Worm (Caenorhabditis elegans) whole organism, L1 larva: ENCODE measurements around the gene F18A12.2.

Source experiments
- C16A3.4 ChIP-seq: fragments of 150-350 bp; optimal IDR thresholded peaks from 2 replicates; lab custom pipeline; 2014; ENCODE audit warnings: missing biosample characterization, missing genetic modification characterization
- C34B4.2 ChIP-seq: sonication (generic microtip); optimal IDR thresholded peaks from 2 replicates; lab custom pipeline; 2017; ENCODE audit warnings: mild to moderate bottlenecking, missing genetic modification characterization, missing compliant biosample characterization
- F16B12.6 ChIP-seq: fragments of 150-350 bp; optimal IDR thresholded peaks from 2 replicates; lab custom pipeline; 2014; ENCODE audit warnings: missing biosample characterization, missing genetic modification characterization
- Y116A8C.19 ChIP-seq: sonication (generic microtip); optimal IDR thresholded peaks from 2 replicates; lab custom pipeline; 2016; ENCODE audit warnings: missing compliant biosample characterization, missing genetic modification characterization, borderline replicate concordance
- alr-1 ChIP-seq: fragments of 200-800 bp; sonication (Bioruptor generic); optimal IDR thresholded peaks from 2 replicates; lab custom pipeline; 2018; ENCODE audit warnings: borderline replicate concordance, mild to moderate bottlenecking, missing genetic modification characterization, missing compliant biosample characterization
- ama-1 ChIP-seq: fragments of 150-350 bp; optimal IDR thresholded peaks from 2 replicates; lab custom pipeline; 2014
- ces-1 ChIP-seq: fragments of 150-350 bp; optimal IDR thresholded peaks from 2 replicates; lab custom pipeline; 2014; ENCODE audit warnings: missing biosample characterization, missing genetic modification reagents, missing genetic modification characterization
- efl-1 ChIP-seq, 4 experiments: fragments of 150-350 bp; optimal IDR thresholded peaks in 3 of 4; peaks in 1 of 4; 1 replicate in 1 of 4; 2 replicates in 3 of 4; lab custom pipeline; 2014; ENCODE audit warnings: missing biosample characterization in 2 of 4, missing genetic modification characterization in 2 of 4, missing genetic modification reagents in 2 of 4
- efl-3 ChIP-seq: fragments of 200-800 bp; sonication (Bioruptor generic); optimal IDR thresholded peaks from 2 replicates; lab custom pipeline; 2018; ENCODE audit warnings: mild to moderate bottlenecking, missing genetic modification characterization, missing compliant biosample characterization
- fkh-10 ChIP-seq: sonication (generic microtip); optimal IDR thresholded peaks from 2 replicates; lab custom pipeline; 2017; ENCODE audit warnings: missing biosample characterization, missing genetic modification reagents, missing genetic modification characterization
- hlh-17 ChIP-seq: fragments of 200-800 bp; sonication (Bioruptor generic); optimal IDR thresholded peaks from 2 replicates; lab custom pipeline; 2018; ENCODE audit warnings: missing genetic modification characterization, mild to moderate bottlenecking, missing compliant biosample characterization, moderate library complexity, borderline replicate concordance
- hlh-4 ChIP-seq: sonication (generic microtip); optimal IDR thresholded peaks from 2 replicates; lab custom pipeline; 2016; ENCODE audit warnings: mild to moderate bottlenecking, missing genetic modification characterization, missing compliant biosample characterization
- irx-1 ChIP-seq: sonication (generic microtip); optimal IDR thresholded peaks from 2 replicates; lab custom pipeline; 2016; ENCODE audit warnings: missing genetic modification characterization, missing compliant biosample characterization
- lin-13 ChIP-seq: fragments of 150-350 bp; optimal IDR thresholded peaks from 2 replicates; lab custom pipeline; 2014; ENCODE audit warnings: missing biosample characterization, missing genetic modification reagents, missing genetic modification characterization
- lin-14 ChIP-seq: fragments of 200-800 bp; sonication (Bioruptor generic); optimal IDR thresholded peaks from 2 replicates; lab custom pipeline; 2018; ENCODE audit warnings: mild to moderate bottlenecking, missing genetic modification characterization, moderate library complexity, missing compliant biosample characterization
- lin-15B ChIP-seq: fragments of 150-350 bp; sonication (generic microtip); optimal IDR thresholded peaks from 3 replicates; lab custom pipeline; 2014; ENCODE audit warnings: missing biosample characterization, missing genetic modification characterization
- lin-35 ChIP-seq, 2 experiments: fragments of 150-350 bp; optimal IDR thresholded peaks; 2 replicates each; lab custom pipeline; 2014; ENCODE audit warnings: missing biosample characterization in 2 of 2, missing genetic modification characterization in 2 of 2, missing genetic modification reagents in 2 of 2
- lsy-2 ChIP-seq, 2 experiments: fragments of 150-350 bp; optimal IDR thresholded peaks; 2 replicates each; lab custom pipeline; 2014; ENCODE audit warnings: missing biosample characterization in 2 of 2, missing genetic modification characterization in 2 of 2
- mdl-1 ChIP-seq, 2 experiments: fragments of 150-350 bp; optimal IDR thresholded peaks; 2 replicates each; lab custom pipeline; 2014 to 2017; ENCODE audit warnings: missing biosample characterization in 2 of 2, missing genetic modification characterization in 2 of 2, inconsistent platforms in 1 of 2
- nhr-11 ChIP-seq: fragments of 150-350 bp; optimal IDR thresholded peaks from 2 replicates; lab custom pipeline; 2014; ENCODE audit warnings: missing biosample characterization, missing genetic modification characterization
- nhr-19 ChIP-seq: fragments of 200-800 bp; sonication (Bioruptor generic); conservative IDR thresholded peaks from 2 replicates; pipeline ENCODE4 v1.3.6; 2022; ENCODE audit warnings: missing genetic modification characterization, missing compliant biosample characterization
- nhr-20 ChIP-seq: sonication (generic microtip); optimal IDR thresholded peaks from 2 replicates; lab custom pipeline; 2016; ENCODE audit warnings: mild to moderate bottlenecking, missing genetic modification characterization, missing compliant biosample characterization
- nhr-237 ChIP-seq: fragments of 150-350 bp; optimal IDR thresholded peaks from 2 replicates; lab custom pipeline; 2014; ENCODE audit warnings: missing biosample characterization, missing genetic modification characterization
- nhr-28 ChIP-seq: fragments of 150-350 bp; optimal IDR thresholded peaks from 2 replicates; lab custom pipeline; 2014; ENCODE audit warnings: missing biosample characterization, missing genetic modification characterization
- nhr-71 ChIP-seq: sonication (generic microtip); optimal IDR thresholded peaks from 2 replicates; lab custom pipeline; 2016; ENCODE audit warnings: mild to moderate bottlenecking, missing genetic modification characterization, moderate library complexity, missing compliant biosample characterization
- nhr-77 ChIP-seq: fragments of 150-350 bp; optimal IDR thresholded peaks from 2 replicates; lab custom pipeline; 2014; ENCODE audit warnings: missing biosample characterization, missing genetic modification characterization
- nhr-85 ChIP-seq: sonication (generic microtip); peaks from one replicate; lab custom pipeline; 2016; ENCODE audit warnings: missing genetic modification characterization, inconsistent platforms, missing compliant biosample characterization
- pag-3 ChIP-seq: sonication (generic microtip); optimal IDR thresholded peaks from 2 replicates; lab custom pipeline; 2017; ENCODE audit warnings: missing genetic modification characterization, mild to moderate bottlenecking, missing compliant biosample characterization, antibody characterized with exemption, borderline replicate concordance; ENCODE audit not compliant: insufficient read depth
- tbx-2 ChIP-seq: sonication (generic microtip); optimal IDR thresholded peaks from 2 replicates; lab custom pipeline; 2016; ENCODE audit warnings: missing genetic modification characterization, missing compliant biosample characterization
- tlp-1 ChIP-seq: fragments of 150-350 bp; optimal IDR thresholded peaks from 2 replicates; lab custom pipeline; 2014; ENCODE audit warnings: missing biosample characterization, missing genetic modification characterization
- unc-62 ChIP-seq: fragments of 150-350 bp; optimal IDR thresholded peaks from 2 replicates; lab custom pipeline; 2014; ENCODE audit warnings: missing biosample characterization, missing genetic modification reagents, missing genetic modification characterization
- unc-86 ChIP-seq: sonication (generic microtip); optimal IDR thresholded peaks from 2 replicates; lab custom pipeline; 2016; ENCODE audit warnings: missing genetic modification characterization, missing compliant biosample characterization
- unc-98 ChIP-seq: fragments of 200-800 bp; sonication (Bioruptor generic); IDR thresholded peaks from 2 replicates; pipeline ENCODE4 v1.3.6; 2022; ENCODE audit warnings: missing genetic modification characterization, missing compliant biosample characterization
- vab-15 ChIP-seq: sonication (generic microtip); optimal IDR thresholded peaks from 2 replicates; lab custom pipeline; 2017; ENCODE audit warnings: missing genotype, mild to moderate bottlenecking, missing genetic modification characterization, missing compliant biosample characterization
- xbp-1 ChIP-seq: sonication (generic microtip); optimal IDR thresholded peaks from 2 replicates; lab custom pipeline; 2016; ENCODE audit warnings: missing genetic modification characterization, missing compliant biosample characterization
- zip-4 ChIP-seq: fragments of 200-800 bp; sonication (Bioruptor generic); optimal IDR thresholded peaks from 2 replicates; lab custom pipeline; 2018; ENCODE audit warnings: mild to moderate bottlenecking, missing genetic modification characterization, moderate library complexity, missing compliant biosample characterization
- ztf-4 ChIP-seq: fragments of 150-350 bp; optimal IDR thresholded peaks from 2 replicates; lab custom pipeline; 2014; ENCODE audit warnings: missing biosample characterization, missing genetic modification characterization

The F18A12.2 gene

DNA sequence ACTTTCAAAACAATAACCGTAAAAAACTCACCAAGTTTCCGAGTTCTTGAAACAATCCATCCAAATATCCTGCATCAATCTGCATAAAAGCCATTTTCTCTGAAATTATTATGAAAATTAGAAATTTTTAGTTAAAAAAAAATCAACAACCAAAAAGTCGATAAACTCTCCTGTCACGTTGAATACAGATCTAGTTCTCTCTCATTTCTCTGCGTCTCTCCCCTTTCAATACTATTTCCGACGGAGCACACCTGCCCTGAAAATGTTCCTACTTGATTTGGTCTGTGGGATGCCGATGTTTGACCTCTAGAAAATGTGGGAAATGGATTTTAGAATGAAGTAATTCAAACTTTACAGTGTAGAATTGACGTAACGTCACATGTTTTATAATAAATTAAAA lies 27.2 kb upstream of the F18A12.2 start, which contains the start of gene T06D4.6:
T06D4.6 (minus strand) TSS at position 101 of the 400 bp plus-strand sequence.
- TF ChIP-seq lin-13 (GFP tag; lab: Kevin White, UChicago) (no peak), ces-1 (GFP tag; lab: Kevin White, UChicago) (no peak), efl-3 (GFP tag; lab: Kevin White, UChicago) (no peak), fkh-10 (GFP tag; lab: Kevin White, UChicago) (no peak), ama-1 (lab: Kevin White, UChicago) (no peak), ztf-4 (tag; lab: Kevin White, UChicago) (no peak), nhr-71 (no peak), C16A3.4 (tag; lab: Kevin White, UChicago) (no peak)

DNA sequence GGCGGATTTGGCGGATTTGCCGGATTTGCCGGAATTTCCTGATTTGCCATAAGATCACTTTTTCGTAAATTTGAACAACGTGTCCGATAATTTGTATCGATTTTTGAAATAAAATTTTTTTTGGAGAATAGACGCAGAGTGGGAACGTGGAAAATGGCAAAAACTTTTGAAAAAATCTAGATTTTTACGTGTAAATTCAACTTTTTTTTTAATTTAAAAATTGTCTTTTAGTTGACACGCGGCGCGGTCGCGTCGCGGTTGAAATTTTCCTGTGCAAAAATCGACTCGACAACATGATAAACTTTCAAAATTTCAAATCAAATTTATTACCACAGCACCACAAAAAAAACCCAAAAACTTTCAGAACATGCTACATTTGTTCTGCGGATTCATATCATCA lies 19.2 kb upstream of the F18A12.2 start, which contains the start of gene nep-20:
nep-20 (minus strand) TSS at position 101 of the 400 bp plus-strand sequence.
- TF ChIP-seq nhr-85 (tag; lab: Kevin White, UChicago) (no peak), unc-98 (GFP tag; lab: Robert Waterston, UW) (no peak), lsy-2 (tag; optimal IDR thresholded peaks at IDR 0.05; lab: Kevin White, UChicago) (no peak), nhr-237 (tag; lab: Kevin White, UChicago) (no peak), nhr-77 (tag; lab: Kevin White, UChicago) (no peak), vab-15 (no peak), zip-4 (no peak), nhr-19 (GFP tag; lab: Robert Waterston, UW) (no peak), efl-3 (GFP tag; lab: Kevin White, UChicago) (no peak), irx-1 (tag; lab: Kevin White, UChicago) (no peak), nhr-20 (tag; lab: Kevin White, UChicago) (no peak), tbx-2 (tag; lab: Kevin White, UChicago) (no peak)

DNA sequence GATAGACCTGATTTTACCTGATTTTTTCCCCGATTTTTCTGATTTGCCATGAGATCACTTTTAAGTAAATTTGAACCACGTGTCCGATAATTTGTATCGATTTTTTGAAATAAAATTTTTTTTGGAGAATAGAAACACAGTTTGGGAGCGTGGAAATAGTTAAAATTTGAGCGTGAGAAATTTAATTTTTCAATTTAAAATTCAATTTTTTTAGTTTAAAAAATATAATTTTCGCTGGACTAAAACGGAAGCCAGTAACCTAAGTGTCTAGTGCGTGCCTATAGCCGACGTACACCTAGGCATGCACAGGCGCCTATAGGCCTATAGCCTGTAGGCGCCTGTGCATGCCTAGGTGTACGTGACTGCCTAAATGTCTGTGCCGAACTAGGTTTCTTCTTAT lies 15.4 kb upstream of the F18A12.2 start, which contains the start of gene nep-9:
nep-9 (minus strand) TSS at position 101 of the 400 bp plus-strand sequence.
- TF ChIP-seq nhr-85 (tag; lab: Kevin White, UChicago) (no peak), C34B4.2 (tag; lab: Kevin White, UChicago) (no peak), irx-1 (tag; lab: Kevin White, UChicago) (no peak), nhr-237 (tag; lab: Kevin White, UChicago) (no peak), pag-3 (tag; lab: Kevin White, UChicago) (no peak), lin-35 (GFP tag; optimal IDR thresholded peaks at IDR 0.05; lab: Kevin White, UChicago) (no peak), hlh-17 (GFP tag; lab: Kevin White, UChicago) (no peak), lin-15B (no peak), hlh-4 (tag; lab: Kevin White, UChicago) (no peak), xbp-1 (tag; lab: Kevin White, UChicago) (no peak), Y116A8C.19 (tag; lab: Kevin White, UChicago) (no peak), tlp-1 (no peak), nhr-28 (tag; lab: Kevin White, UChicago) (no peak), alr-1 (tag; lab: Kevin White, UChicago) (no peak), lin-14 (GFP tag; lab: Kevin White, UChicago) (no peak), mdl-1 (tag; optimal IDR thresholded peaks at IDR 0.05; lab: Kevin White, UChicago) (no peak), unc-86 (tag; lab: Kevin White, UChicago) (no peak), nhr-11 (tag; lab: Kevin White, UChicago) (no peak), F16B12.6 (tag; lab: Kevin White, UChicago) (no peak)
- TF ChIP-seq, all 84 proteins: peak for 0

DNA sequence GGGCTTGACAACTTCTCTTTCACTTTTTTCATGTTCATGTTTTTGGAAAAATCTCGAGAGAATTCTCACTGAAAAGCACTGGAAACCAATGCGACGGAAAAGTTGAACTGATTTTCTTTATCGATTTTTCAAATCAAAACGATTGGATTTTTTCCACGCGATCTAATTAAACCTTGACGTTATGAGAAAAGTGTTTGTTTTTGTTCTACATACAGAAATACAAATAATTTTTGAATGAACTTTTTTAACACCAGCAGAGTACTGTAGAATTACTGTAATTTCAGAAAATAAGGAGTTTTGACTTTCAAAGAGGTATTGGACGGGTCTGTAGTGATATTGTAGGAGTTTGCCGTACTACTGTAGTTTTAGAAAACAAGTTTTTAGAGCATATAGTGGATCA lies 11.8 kb upstream of the F18A12.2 start, which contains the start of gene nep-10:
nep-10 (minus strand) TSS at position 101 of the 400 bp plus-strand sequence.
- TF ChIP-seq tbx-2 (tag; lab: Kevin White, UChicago) (no peak), unc-62 (GFP tag; lab: Kevin White, UChicago) (no peak), efl-1 (optimal IDR thresholded peaks at IDR 0.05; lab: Kevin White, UChicago) (no peak), efl-1 (GFP tag; optimal IDR thresholded peaks at IDR 0.05 in 1 of 2; lab: Kevin White, UChicago) (peak in 1 of 2 experiments; percentile 79)
